Worm (Caenorhabditis elegans): ENCODE results near the gene twk-9.

DNA sequence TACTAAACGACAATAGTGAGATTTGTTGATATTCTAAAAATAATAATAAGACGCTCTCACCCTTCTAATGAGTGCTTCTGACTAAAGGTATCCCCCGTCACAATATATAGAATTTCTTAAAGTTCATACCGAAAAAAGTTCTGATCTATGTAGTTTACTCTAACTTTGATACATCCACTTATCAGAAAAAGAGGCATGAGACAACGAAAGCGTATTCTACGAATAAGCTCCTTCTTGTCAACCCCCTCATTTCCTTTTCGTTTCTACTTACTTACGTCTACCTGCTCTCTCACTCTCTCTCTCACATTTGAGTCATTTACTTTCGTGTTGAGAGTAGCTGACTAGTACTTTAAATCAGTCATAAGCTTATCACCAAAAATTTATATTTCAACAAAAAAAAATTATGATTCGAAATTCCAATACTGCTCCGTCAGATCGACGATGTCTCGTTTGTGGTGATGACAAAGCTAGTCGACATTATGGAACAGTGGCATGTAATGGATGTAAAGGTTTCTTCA lies 32.6 kb downstream of the twk-9 start:
- TF ChIP-seq ceh-28 (tag; optimal IDR thresholded peaks at IDR 0.05), result no peak
- no peak for TF ChIP-seq lsy-12 (tag; optimal IDR thresholded peaks at IDR 0.05)
- TF ChIP-seq ztf-11 (tag; optimal IDR thresholded peaks at IDR 0.05), result no peak
- no peak for TF ChIP-seq mdl-1 (tag; optimal IDR thresholded peaks at IDR 0.05)
- no peak for TF ChIP-seq unc-39 (tag; optimal IDR thresholded peaks at IDR 0.05)
- TF ChIP-seq pqm-1 (tag; optimal IDR thresholded peaks at IDR 0.05), result no peak
- no peak for TF ChIP-seq pha-4 (tag; optimal IDR thresholded peaks at IDR 0.05)
- no peak for TF ChIP-seq snpc-4 (tag; optimal IDR thresholded peaks at IDR 0.05)
- TF ChIP-seq sea-2 (GFP tag; optimal IDR thresholded peaks at IDR 0.05), result no peak
- TF ChIP-seq ceh-9 (tag; optimal IDR thresholded peaks at IDR 0.05), result no peak
- TF ChIP-seq lin-15B (tag; optimal IDR thresholded peaks at IDR 0.05), result no peak
- TF ChIP-seq nhr-76 (tag; optimal IDR thresholded peaks at IDR 0.05), result no peak
- TF ChIP-seq ceh-16 (tag; optimal IDR thresholded peaks at IDR 0.05), result no peak
